Worm (Caenorhabditis elegans) whole organism, late embryonic: ENCODE results near the gene rft-1.

Experiments
- C38D4.7 ChIP-seq: fragments of 200-800 bp; sonication (Bioruptor generic); optimal IDR thresholded peaks from 2 replicates; lab custom pipeline; 2018; ENCODE audit warnings: mild to moderate bottlenecking, missing genetic modification characterization, moderate library complexity, missing compliant biosample characterization
- F13H6.1 ChIP-seq: sonication (generic microtip); optimal IDR thresholded peaks from 2 replicates; lab custom pipeline; 2016; ENCODE audit warnings: missing genetic modification characterization, missing compliant biosample characterization
- K09A11.1 ChIP-seq: sonication (generic microtip); optimal IDR thresholded peaks from 2 replicates; lab custom pipeline; 2017; ENCODE audit warnings: antibody characterized with exemption, mild to moderate bottlenecking, missing genetic modification characterization, missing compliant biosample characterization; ENCODE audit not compliant: insufficient read depth
- T23F11.4 ChIP-seq: fragments of 200-800 bp; sonication (Bioruptor generic); optimal IDR thresholded peaks from 2 replicates; lab custom pipeline; 2018; ENCODE audit warnings: mild to moderate bottlenecking, missing genetic modification characterization, missing compliant biosample characterization
- Y22D7AL.16 ChIP-seq: sonication (generic microtip); optimal IDR thresholded peaks from 2 replicates; lab custom pipeline; 2016; ENCODE audit warnings: missing genetic modification characterization, missing compliant biosample characterization
- ahr-1 ChIP-seq: sonication (generic microtip); optimal IDR thresholded peaks from 2 replicates; lab custom pipeline; 2016; ENCODE audit warnings: missing genetic modification characterization, missing compliant biosample characterization
- ceh-14 ChIP-seq: sonication (generic microtip); optimal IDR thresholded peaks from 2 replicates; lab custom pipeline; 2016; ENCODE audit warnings: missing genotype, missing genetic modification characterization, missing compliant biosample characterization
- ceh-18 ChIP-seq: sonication (generic microtip); optimal IDR thresholded peaks from 2 replicates; lab custom pipeline; 2016; ENCODE audit warnings: missing genetic modification characterization, missing compliant biosample characterization
- ceh-19 ChIP-seq: fragments of 200-800 bp; sonication (Bioruptor generic); optimal IDR thresholded peaks from 2 replicates; lab custom pipeline; 2018; ENCODE audit warnings: mild to moderate bottlenecking, missing genetic modification characterization, missing compliant biosample characterization
- ceh-24 ChIP-seq: sonication (generic microtip); optimal IDR thresholded peaks from 2 replicates; lab custom pipeline; 2016; ENCODE audit warnings: mild to moderate bottlenecking, missing genetic modification characterization, missing compliant biosample characterization
- ceh-31 ChIP-seq: sonication (generic microtip); optimal IDR thresholded peaks from 2 replicates; lab custom pipeline; 2016; ENCODE audit warnings: missing genetic modification characterization, missing compliant biosample characterization
- ceh-48 ChIP-seq: sonication (generic microtip); optimal IDR thresholded peaks from 2 replicates; lab custom pipeline; 2016; ENCODE audit warnings: missing genetic modification characterization, inconsistent platforms, missing compliant biosample characterization
- ceh-9 ChIP-seq: sonication (generic microtip); optimal IDR thresholded peaks from 2 replicates; lab custom pipeline; 2016; ENCODE audit warnings: mild to moderate bottlenecking, missing genetic modification characterization, inconsistent platforms, missing compliant biosample characterization
- che-1 ChIP-seq: sonication (generic microtip); optimal IDR thresholded peaks from 2 replicates; lab custom pipeline; 2016; ENCODE audit warnings: mild to moderate bottlenecking, missing genetic modification characterization, missing compliant biosample characterization
- elt-2 ChIP-seq: sonication (generic microtip); optimal IDR thresholded peaks from 2 replicates; lab custom pipeline; 2016; ENCODE audit warnings: missing genetic modification reagents, missing genetic modification characterization, missing compliant biosample characterization
- elt-4 ChIP-seq: sonication (generic microtip); optimal IDR thresholded peaks from 2 replicates; lab custom pipeline; 2016; ENCODE audit warnings: missing genetic modification characterization, missing compliant biosample characterization
- eyg-1 ChIP-seq: sonication (generic microtip); optimal IDR thresholded peaks from 2 replicates; lab custom pipeline; 2016; ENCODE audit warnings: missing genotype, missing genetic modification characterization, missing compliant biosample characterization
- fax-1 ChIP-seq: sonication (generic microtip); optimal IDR thresholded peaks from 2 replicates; lab custom pipeline; 2016; ENCODE audit warnings: missing genotype, missing genetic modification characterization, missing compliant biosample characterization
- hlh-13 ChIP-seq: fragments of 200-800 bp; sonication (Bioruptor generic); optimal IDR thresholded peaks from 2 replicates; lab custom pipeline; 2018; ENCODE audit warnings: mild to moderate bottlenecking, missing genetic modification characterization, missing compliant biosample characterization
- hlh-30 ChIP-seq: sonication (generic microtip); optimal IDR thresholded peaks from 2 replicates; lab custom pipeline; 2017; ENCODE audit warnings: antibody characterized with exemption, missing genetic modification characterization, missing compliant biosample characterization; ENCODE audit not compliant: insufficient read depth
- hlh-6 ChIP-seq: sonication (generic microtip); optimal IDR thresholded peaks from 2 replicates; lab custom pipeline; 2016; ENCODE audit warnings: missing genotype, missing genetic modification characterization, missing compliant biosample characterization
- lim-6 ChIP-seq: sonication (generic microtip); optimal IDR thresholded peaks from 2 replicates; lab custom pipeline; 2016; ENCODE audit warnings: missing genetic modification characterization, missing compliant biosample characterization
- madf-2 ChIP-seq: sonication (generic microtip); optimal IDR thresholded peaks from 2 replicates; lab custom pipeline; 2017; ENCODE audit warnings: missing genetic modification characterization, missing compliant biosample characterization
- mec-3 ChIP-seq: sonication (generic microtip); optimal IDR thresholded peaks from 2 replicates; lab custom pipeline; 2016; ENCODE audit warnings: borderline replicate concordance, missing genetic modification characterization, missing compliant biosample characterization
- nhr-232 ChIP-seq: sonication (generic microtip); optimal IDR thresholded peaks from 2 replicates; lab custom pipeline; 2016; ENCODE audit warnings: missing genetic modification characterization, missing compliant biosample characterization
- odd-2 ChIP-seq: sonication (generic microtip); optimal IDR thresholded peaks from 2 replicates; lab custom pipeline; 2017; ENCODE audit warnings: antibody characterized with exemption, mild to moderate bottlenecking, missing genetic modification characterization, missing compliant biosample characterization
- pag-3 ChIP-seq: sonication (generic microtip); optimal IDR thresholded peaks from 2 replicates; lab custom pipeline; 2016; ENCODE audit warnings: missing compliant biosample characterization, missing genetic modification characterization, borderline replicate concordance
- pha-4 ChIP-seq: fragments of 150-350 bp; optimal IDR thresholded peaks from 2 replicates; lab custom pipeline; 2018; ENCODE audit warnings: missing biosample characterization, missing genetic modification reagents, missing genetic modification characterization
- pqm-1 ChIP-seq: sonication (generic microtip); optimal IDR thresholded peaks from 2 replicates; lab custom pipeline; 2016; ENCODE audit warnings: missing genetic modification characterization, missing compliant biosample characterization
- pros-1 ChIP-seq: fragments of 150-350 bp; optimal IDR thresholded peaks from 2 replicates; lab custom pipeline; 2014; ENCODE audit warnings: missing biosample characterization, missing genetic modification reagents, missing genetic modification characterization
- ref-2 ChIP-seq: sonication (generic microtip); optimal IDR thresholded peaks from 2 replicates; lab custom pipeline; 2016; ENCODE audit warnings: missing genetic modification characterization, missing compliant biosample characterization
- sox-4 ChIP-seq: sonication (generic microtip); optimal IDR thresholded peaks from 2 replicates; lab custom pipeline; 2017; ENCODE audit warnings: mild to moderate bottlenecking, missing genetic modification characterization, inconsistent platforms, missing compliant biosample characterization
- syd-9 ChIP-seq: sonication (generic microtip); optimal IDR thresholded peaks from 2 replicates; lab custom pipeline; 2016; ENCODE audit warnings: mild to moderate bottlenecking, missing genetic modification characterization, moderate library complexity, missing compliant biosample characterization
- tbx-2 ChIP-seq: sonication (generic microtip); optimal IDR thresholded peaks from 2 replicates; lab custom pipeline; 2016; ENCODE audit warnings: missing genetic modification characterization, missing compliant biosample characterization
- unc-3 ChIP-seq, 2 experiments: fragments of 200-800 bp in 1 of 2; sonication (Bioruptor generic) in 1 of 2; sonication (generic microtip) in 1 of 2; conservative IDR thresholded peaks in 1 of 2; optimal IDR thresholded peaks in 1 of 2; 2 replicates each; pipeline versions ENCODE4 v1.3.6 to Lab custom; 2016 to 2022; ENCODE audit warnings: missing compliant biosample characterization in 2 of 2, missing genetic modification characterization in 2 of 2, missing genetic modification reagents in 1 of 2
- unc-86 ChIP-seq: sonication (generic microtip); optimal IDR thresholded peaks from 2 replicates; lab custom pipeline; 2016; ENCODE audit warnings: missing genetic modification characterization, missing compliant biosample characterization

rft-1 gene

DNA sequence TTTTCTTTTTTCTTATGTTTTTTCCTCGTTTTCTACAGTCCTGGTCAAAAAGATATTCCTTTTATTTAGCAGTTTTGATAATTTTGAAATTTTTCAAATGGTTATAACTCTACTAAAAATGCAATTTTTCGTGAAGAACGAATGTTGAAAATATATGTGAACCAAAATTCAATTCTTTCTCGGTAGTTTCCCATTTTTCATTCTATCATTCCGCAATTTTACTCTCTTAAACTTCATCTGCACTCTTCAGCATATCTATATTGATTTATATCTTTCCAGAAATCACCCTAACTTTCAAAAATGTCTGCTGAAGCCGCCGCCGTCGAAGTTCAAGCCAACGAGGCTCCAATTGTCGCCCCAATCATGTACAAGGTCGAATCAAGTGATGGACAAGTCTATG lies 20.9 kb downstream of the rft-1 start, which contains the start of gene skr-7:
skr-7 (plus strand) TSS at position 301 of the 400 bp plus-strand sequence.
- no peak for TF ChIP-seq C38D4.7 (GFP tag; lab: Kevin White, UChicago)
- no peak for TF ChIP-seq ceh-9 (tag; lab: Kevin White, UChicago)
- TF ChIP-seq F13H6.1 (tag; lab: Kevin White, UChicago) = no peak
- TF ChIP-seq ref-2 (tag; lab: Kevin White, UChicago) = no peak
- no peak for TF ChIP-seq unc-86 (tag; lab: Kevin White, UChicago)
- no peak for TF ChIP-seq madf-2 (tag; lab: Kevin White, UChicago)
- no peak for TF ChIP-seq ceh-18 (tag; lab: Kevin White, UChicago)
- TF ChIP-seq T23F11.4 (GFP tag; lab: Kevin White, UChicago) = no peak
- TF ChIP-seq Y22D7AL.16 = no peak
- TF ChIP-seq hlh-13 = no peak
- TF ChIP-seq pqm-1 (tag; lab: Kevin White, UChicago) = no peak
- TF ChIP-seq ceh-48 (tag; lab: Kevin White, UChicago) = no peak
- TF ChIP-seq nhr-232 = no peak

DNA sequence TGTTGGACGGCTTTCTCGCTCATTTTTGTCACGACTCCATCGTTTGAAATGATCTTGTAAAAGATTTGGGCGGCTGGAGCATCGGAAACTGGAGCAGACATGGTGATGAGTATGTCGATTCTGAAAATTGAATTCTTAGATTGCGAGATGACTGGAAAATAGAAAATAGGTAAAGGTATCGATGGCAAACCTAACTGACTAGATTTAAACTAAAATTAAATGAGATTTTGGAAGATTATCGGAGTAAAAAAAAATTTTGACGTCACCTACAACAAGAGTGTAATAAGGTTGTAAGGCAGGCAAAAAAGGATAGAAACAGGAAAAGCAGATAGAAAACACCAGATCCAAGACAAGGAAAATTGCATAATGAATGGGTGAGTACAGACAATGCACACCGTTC lies 21.5 kb downstream of the rft-1 start, which contains the start of gene skr-14:
skr-14 (minus strand) TSS at position 101 of the 400 bp plus-strand sequence.
- TF ChIP-seq pros-1 (tag; lab: Kevin White, UChicago) (no peak), K09A11.1 (tag; lab: Kevin White, UChicago) (no peak), pag-3 (tag; lab: Kevin White, UChicago) (no peak), syd-9 (tag; lab: Kevin White, UChicago) (no peak), ceh-31 (tag; lab: Kevin White, UChicago) (no peak), elt-2 (tag; lab: Kevin White, UChicago) (no peak), Y22D7AL.16 (no peak)

DNA sequence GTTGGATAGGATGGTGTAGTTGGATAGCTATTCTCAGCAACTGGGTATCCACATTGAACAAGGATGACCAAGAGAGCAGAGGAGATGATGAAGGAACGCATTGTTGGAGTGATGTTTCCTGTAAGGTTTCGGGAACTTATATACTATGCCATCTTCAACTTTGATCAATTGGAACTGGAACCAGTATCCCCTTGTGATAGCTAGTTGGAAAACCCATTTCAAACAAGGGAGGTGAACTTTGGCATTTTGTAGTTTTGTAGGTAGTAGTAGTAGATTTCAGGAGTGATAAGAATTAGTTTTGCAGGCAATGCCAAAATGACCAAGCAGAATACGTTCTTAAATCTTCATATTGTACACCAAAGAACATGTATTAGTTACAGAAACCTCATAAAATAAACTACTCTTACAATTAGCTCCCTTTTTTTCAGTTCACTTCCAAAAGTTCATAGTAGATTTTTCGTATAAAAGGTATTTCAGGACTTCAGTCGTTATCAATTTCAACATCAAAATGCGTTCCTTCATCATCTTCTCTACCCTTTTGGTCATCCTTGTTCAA lies 23.2 kb downstream of the rft-1 start, which contains the start of the genes Y47D7A.7 and Y47D7A.2:
Y47D7A.7 (minus strand) TSS at position 101 of the 556 bp plus-strand sequence.
Y47D7A.2 (plus strand) TSS at position 506 of the 556 bp plus-strand sequence.
- no peak for TF ChIP-seq eyg-1 (tag; lab: Kevin White, UChicago)
- no peak for TF ChIP-seq tbx-2
- TF ChIP-seq mec-3 = no peak
- no peak for TF ChIP-seq ceh-19
- TF ChIP-seq hlh-30 (tag; lab: Kevin White, UChicago) = no peak
- no peak for TF ChIP-seq ceh-48 (tag; lab: Kevin White, UChicago)
- no peak for TF ChIP-seq hlh-6 (tag; lab: Kevin White, UChicago)
- no peak for TF ChIP-seq pha-4
- no peak for TF ChIP-seq unc-3 (GFP tag; conservative IDR thresholded peaks at IDR 0.05; lab: Robert Waterston, UW)
- no peak for TF ChIP-seq unc-3 (tag; optimal IDR thresholded peaks at IDR 0.05; lab: Kevin White, UChicago)
- TF ChIP-seq ceh-14 (tag; lab: Kevin White, UChicago) = no peak
- TF ChIP-seq unc-86 (tag; lab: Kevin White, UChicago) = no peak
- no peak for TF ChIP-seq ceh-9 (tag; lab: Kevin White, UChicago)
- TF ChIP-seq ref-2 (tag; lab: Kevin White, UChicago) = no peak
- no peak for TF ChIP-seq elt-2 (tag; lab: Kevin White, UChicago)
- TF ChIP-seq ceh-24 (tag; lab: Kevin White, UChicago) = no peak
- TF ChIP-seq sox-4 (tag; lab: Kevin White, UChicago) = no peak
- no peak for TF ChIP-seq C38D4.7 (GFP tag; lab: Kevin White, UChicago)
- TF ChIP-seq, all 69 proteins: peak for 0

DNA sequence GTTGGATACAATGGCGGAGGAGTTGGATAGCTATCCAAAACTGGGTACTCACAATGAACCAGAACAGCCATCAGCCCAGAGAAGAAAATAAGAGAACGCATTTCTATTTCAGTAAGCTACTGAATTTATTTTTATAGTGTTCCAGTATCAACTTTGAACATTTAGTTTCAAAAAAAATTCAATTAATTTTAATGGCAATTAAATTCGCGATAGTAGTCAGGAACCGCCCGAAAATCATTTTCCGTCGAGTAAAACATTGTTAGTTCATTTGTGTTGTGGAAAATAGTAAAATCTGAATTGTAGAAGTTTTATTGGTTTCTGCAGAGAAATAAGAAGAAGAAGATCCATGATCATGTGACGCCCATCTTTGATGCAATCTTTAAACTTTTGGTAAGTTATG lies 24.9 kb downstream of the rft-1 start, which contains the start of gene Y47D7A.6:
Y47D7A.6 (minus strand) TSS at position 101 of the 400 bp plus-strand sequence.
- TF ChIP-seq eyg-1 (tag; lab: Kevin White, UChicago) (no peak), ceh-24 (tag; lab: Kevin White, UChicago) (no peak)

DNA sequence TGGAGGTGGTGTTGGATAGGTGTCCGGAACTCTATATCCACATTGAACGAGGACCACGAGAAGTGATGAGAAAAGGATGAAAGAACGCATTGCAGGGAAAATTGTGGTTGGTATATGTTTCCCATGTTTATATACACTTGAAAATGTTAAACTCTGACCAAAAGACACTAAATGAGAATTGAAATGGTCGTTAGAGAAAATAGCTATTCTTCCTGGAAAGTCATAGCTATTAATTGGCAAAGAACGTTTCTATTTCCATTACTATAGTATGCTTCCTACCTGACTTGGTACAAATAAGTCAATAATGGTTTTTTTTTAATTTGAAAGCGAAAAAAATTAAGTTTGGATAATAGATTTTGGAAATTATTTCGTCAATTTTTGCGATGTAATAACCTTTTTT lies 26.3 kb downstream of the rft-1 start, which contains the start of gene Y47D7A.18:
Y47D7A.18 (minus strand) TSS at position 101 of the 400 bp plus-strand sequence.
- TF ChIP-seq che-1 (tag; lab: Kevin White, UChicago) (no peak), T23F11.4 (GFP tag; lab: Kevin White, UChicago) (no peak), nhr-232 (no peak), lim-6 (tag; lab: Kevin White, UChicago) (no peak), ceh-48 (tag; lab: Kevin White, UChicago) (no peak), odd-2 (tag; lab: Kevin White, UChicago) (no peak), ahr-1 (tag; lab: Kevin White, UChicago) (no peak), F13H6.1 (tag; lab: Kevin White, UChicago) (no peak), pqm-1 (tag; lab: Kevin White, UChicago) (no peak), fax-1 (tag; lab: Kevin White, UChicago) (no peak), ceh-18 (tag; lab: Kevin White, UChicago) (no peak), hlh-6 (tag; lab: Kevin White, UChicago) (no peak), elt-4 (tag; lab: Kevin White, UChicago) (no peak)
- TF ChIP-seq, all 69 proteins: peak for 0
